Fruit fly (Drosophila melanogaster) whole organism: ENCODE measurements around the gene CG15258.

Experiments
- CG8478 ChIP-seq: fragments of >200 bp; optimal IDR thresholded peaks from 2 replicates; lab custom pipeline; 2018; ENCODE audit warnings: inconsistent platforms
- Dll ChIP-seq: fragments of >200 bp; optimal IDR thresholded peaks from 2 replicates; lab custom pipeline; 2017
- EcR ChIP-seq, 2 experiments: fragments of >200 bp; optimal IDR thresholded peaks; 2 replicates each; lab custom pipeline; 2017; ENCODE audit warnings: missing biosample characterization in 2 of 2, missing genetic modification characterization in 2 of 2, missing genetic modification reagents in 2 of 2
- pan ChIP-seq: fragments of >200 bp; optimal IDR thresholded peaks from 2 replicates; lab custom pipeline; 2017
- psq ChIP-seq: fragments of >200 bp; optimal IDR thresholded peaks from 2 replicates; lab custom pipeline; 2017
- usp ChIP-seq: fragments of >200 bp; optimal IDR thresholded peaks from 2 replicates; lab custom pipeline; 2017; ENCODE audit warnings: missing biosample characterization, missing genetic modification characterization, mixed read lengths

Gene CG15258

DNA sequence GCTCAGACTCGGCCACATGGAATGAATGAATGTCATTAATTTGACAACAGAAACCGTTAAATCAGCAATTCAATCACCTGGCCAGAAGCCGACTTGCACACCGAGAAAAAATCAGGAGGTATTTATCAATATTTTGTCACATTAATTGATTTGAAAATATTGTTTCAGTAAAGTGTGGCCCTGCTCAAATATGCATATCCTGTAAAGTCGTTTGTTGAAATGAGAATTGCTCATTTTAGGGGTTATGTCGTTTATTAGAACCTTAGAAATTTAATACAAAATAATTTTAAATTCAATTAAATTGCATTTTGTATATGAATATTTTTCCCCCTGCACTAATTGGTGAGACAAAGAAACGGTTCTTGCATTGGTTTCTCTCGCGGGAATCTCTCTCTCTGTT, 2.9 kb downstream of the CG15258 start:
- no peak for TF ChIP-seq psq
- no peak for TF ChIP-seq EcR (GFP tag; optimal IDR thresholded peaks at IDR 0.05; lab: Kevin White, UChicago)
- no peak for TF ChIP-seq Dll
- TF ChIP-seq pan (lab: Kevin White, UChicago): no peak
- no peak for TF ChIP-seq CG8478
- TF ChIP-seq usp (GFP tag; lab: Kevin White, UChicago): no peak

DNA sequence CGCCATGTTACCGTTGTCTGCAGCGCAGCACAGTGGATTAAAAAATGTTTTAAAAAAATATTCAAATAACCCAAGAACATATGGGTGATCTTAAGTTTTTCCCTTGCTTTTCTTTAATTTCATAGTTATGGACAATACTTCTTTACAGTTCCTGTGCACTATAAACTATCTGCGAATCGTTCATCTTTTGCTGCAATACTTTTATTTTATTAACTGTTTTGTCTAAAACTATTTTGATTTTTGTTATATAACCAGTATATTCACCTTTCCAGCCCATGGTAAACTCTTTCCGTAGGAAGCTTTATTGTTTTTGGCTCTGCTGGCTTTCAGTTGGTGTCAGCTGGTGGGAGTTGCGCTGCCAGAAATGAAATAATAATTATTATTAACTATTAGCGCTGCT, 10.5 kb downstream of the CG15258 start:
- TF ChIP-seq pan (lab: Kevin White, UChicago) (no peak), usp (GFP tag; lab: Kevin White, UChicago) (no peak), CG8478 (no peak), EcR (GFP tag; optimal IDR thresholded peaks at IDR 0.05; lab: Kevin White, UChicago) (no peak), psq (no peak), Dll (no peak)

DNA sequence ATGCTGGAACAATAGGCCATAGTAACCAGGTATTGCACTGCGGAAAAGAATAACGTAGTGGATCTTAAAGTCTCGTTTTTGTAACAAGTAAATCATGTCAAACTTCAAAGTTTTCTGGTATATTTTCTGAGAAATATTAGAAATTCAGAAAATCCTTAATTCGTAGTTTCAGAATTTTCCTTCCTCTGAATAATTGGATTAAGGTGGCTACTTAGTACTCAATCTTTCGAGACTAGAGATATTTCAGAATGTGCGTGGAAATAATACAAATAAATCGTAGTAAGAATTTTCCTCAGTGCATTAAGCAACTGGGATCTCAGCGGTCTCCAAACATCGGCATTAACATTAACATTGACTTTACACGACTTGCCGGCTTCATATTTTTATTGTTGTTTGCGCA, 12.2 kb downstream of the CG15258 start:
- TF ChIP-seq Dll (no peak), EcR (GFP tag; optimal IDR thresholded peaks at IDR 0.05; lab: Kevin White, UChicago) (no peak), pan (lab: Kevin White, UChicago) (no peak), usp (GFP tag; lab: Kevin White, UChicago) (no peak), psq (no peak), CG8478 (no peak)

DNA sequence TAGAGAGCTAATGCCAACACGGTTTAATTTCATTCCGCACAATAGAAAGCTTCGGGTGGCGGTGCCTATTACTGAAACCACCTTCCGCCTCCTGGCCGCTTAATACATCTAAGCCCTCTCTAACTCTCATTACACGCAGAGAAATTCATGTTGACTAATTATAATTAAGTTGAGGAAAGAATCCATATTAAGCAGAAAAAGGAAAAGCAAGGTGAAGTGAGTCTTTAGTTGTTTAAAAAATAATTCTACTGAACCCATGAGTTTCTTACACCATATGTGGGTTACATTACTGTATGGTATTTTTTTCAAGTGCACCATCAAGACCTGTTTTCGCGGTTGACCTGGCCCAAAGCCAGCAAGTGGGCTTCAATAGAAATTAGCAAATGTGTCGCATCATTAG, 16.1 kb downstream of the CG15258 start:
- TF ChIP-seq psq (no peak), pan (lab: Kevin White, UChicago) (no peak), usp (GFP tag; lab: Kevin White, UChicago) (no peak), CG8478 (no peak), Dll (no peak), EcR (GFP tag; optimal IDR thresholded peaks at IDR 0.05; lab: Kevin White, UChicago) (no peak)

DNA sequence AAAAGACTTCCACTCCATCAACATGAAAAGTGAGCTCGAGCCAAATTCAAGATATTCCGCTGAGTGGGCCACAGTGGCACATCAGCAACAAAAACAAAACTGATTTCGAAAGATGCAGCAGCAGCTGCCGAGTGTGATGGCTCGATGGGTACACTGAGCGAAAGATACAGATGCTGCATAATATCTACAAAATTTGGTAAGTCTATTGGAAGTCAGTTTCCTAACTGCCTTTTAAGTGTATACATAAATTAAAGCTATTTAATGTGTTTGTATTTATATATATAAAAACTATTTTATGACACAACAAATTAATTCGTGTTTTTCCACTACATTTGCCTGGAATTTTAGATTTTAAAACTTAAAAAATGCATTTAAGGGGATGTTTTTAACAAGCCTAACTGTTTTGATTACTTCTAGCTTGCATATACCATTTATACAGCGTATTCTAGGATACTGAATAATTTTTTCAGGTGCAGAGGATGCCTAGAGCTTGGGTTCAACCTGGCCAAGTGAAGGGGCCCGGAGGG, 18.0 kb downstream of the CG15258 start:
- TF ChIP-seq usp (GFP tag; lab: Kevin White, UChicago) (no peak), Dll (no peak), EcR (GFP tag; optimal IDR thresholded peaks at IDR 0.05; lab: Kevin White, UChicago) (no peak), pan (lab: Kevin White, UChicago) (no peak), psq (no peak), CG8478 (no peak)

DNA sequence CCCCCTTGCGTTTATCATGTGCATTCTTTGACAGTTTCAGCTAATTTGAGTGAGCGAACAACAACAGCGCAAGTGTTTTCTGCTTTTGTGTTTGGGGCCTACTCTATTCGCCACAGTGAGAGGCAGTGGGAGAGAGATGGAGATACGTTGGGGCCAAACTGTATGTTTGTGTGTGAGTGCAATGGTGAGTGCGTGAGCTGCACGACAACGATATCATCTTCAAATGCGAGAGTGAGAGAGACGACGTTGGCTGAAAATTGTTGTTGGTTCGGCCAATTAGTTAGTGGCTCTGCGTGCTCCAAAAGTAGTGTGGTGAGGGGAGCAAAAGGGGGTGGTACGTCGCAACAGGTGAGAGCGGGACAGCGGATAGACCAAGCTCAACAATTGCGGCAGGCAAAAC, 21.8 kb downstream of the CG15258 start:
- TF ChIP-seq EcR (GFP tag; optimal IDR thresholded peaks at IDR 0.05; lab: Kevin White, UChicago) (no peak), CG8478 (no peak), psq (no peak), pan (lab: Kevin White, UChicago) (no peak), Dll (no peak), usp (GFP tag; lab: Kevin White, UChicago) (no peak)

DNA sequence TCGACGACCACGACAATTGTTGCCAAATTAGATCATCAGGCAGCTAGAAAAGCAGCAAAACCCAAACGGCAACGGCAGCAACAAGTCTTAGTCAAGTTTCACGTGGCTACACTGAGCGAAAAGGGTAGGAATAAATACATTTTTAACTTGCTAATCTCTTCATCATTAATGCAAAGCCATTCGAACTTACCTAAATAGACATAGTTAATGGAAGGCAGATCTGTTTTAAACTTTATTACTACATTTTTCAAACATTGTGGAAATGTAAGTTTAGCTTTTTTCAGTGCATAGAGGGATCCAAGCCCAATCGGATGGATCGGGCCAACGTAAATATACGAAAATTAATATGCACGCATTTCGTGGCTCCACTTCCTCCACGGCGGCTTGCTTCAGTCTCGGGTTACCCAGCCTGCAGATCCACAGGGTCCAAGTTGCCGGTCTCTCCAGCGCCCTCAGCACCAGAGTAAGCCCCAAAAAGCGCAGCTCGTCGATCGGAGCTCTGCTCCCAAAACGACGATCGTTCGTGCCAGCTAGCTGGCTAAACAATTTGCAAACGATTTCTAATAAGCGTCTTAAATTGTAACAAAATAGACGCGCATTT, 24.1 kb downstream of the CG15258 start:
- no peak for TF ChIP-seq Dll
- no peak for TF ChIP-seq usp (GFP tag; lab: Kevin White, UChicago)
- no peak for TF ChIP-seq CG8478
- TF ChIP-seq EcR (GFP tag; optimal IDR thresholded peaks at IDR 0.05; lab: Kevin White, UChicago): no peak
- no peak for TF ChIP-seq pan (lab: Kevin White, UChicago)
- no peak for TF ChIP-seq psq

DNA sequence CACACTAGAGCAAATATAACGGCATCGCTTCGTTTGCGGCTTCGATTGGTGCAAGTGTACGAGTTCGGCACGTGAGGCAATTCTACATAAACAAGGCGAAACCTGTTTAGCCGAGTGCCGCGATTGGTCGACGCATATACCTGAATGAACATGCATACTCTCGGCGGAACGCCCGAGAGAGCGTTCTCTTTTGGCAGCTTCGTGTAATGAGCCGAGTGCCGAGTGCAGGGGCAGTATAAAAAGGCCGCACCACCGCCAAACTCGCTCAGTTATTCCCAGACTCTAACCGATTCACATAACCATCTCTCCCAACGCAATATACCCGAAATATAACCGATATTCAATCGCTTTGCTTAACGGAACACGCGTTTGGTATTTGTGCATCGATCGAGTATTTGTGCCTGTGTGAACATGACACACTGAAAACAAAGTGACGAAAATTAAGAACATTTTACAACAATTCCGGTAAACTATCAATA, 27.8 kb downstream of the CG15258 start, which contains the start of gene esg:
TSS of gene esg (plus strand) at position 265 of the 479 bp plus-strand sequence.
- TF ChIP-seq usp (GFP tag; lab: Kevin White, UChicago): no peak
- TF ChIP-seq Dll: peak; percentile 6

DNA sequence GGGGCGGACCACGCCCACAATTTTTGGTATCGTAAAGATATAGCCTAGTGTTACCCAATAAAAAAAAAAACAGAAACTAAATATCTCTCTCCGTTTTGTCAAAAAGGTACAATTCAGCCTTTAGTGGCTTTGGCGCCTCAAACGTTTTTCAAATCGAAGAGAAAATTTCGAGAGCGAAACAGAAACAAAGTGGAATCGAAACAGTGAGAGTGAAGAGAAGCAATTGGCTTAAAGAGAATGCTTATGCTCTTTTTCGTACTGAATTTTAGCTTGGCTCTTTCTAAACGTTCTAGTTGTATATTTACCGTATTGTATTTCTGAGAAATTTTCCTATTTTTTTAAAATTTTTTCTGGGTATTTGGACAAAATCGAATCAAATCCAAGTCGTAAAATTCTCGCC, 28.9 kb downstream of the CG15258 start:
- TF ChIP-seq psq (no peak), usp (GFP tag; lab: Kevin White, UChicago) (no peak), Dll (no peak), pan (lab: Kevin White, UChicago) (no peak), CG8478 (no peak), EcR (GFP tag; optimal IDR thresholded peaks at IDR 0.05; lab: Kevin White, UChicago) (no peak)

DNA sequence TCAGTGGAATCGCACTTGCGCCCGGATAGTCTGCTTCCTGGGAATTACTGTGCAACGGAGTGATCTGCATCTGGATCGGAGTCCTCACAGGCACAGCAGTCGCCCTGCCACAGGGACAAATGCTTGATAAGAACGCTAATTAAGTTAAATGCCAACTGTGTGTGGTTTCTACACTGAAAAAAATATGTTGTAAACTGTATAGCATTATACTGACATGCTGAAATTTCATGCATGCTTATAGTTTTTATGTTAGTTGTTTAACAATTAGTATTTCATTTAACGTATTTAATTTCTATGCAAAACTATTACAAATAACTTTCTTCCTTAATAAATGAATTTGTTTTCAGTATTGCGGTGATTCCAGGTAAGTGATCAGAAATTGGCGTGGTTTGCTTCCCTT, 30.1 kb downstream of the CG15258 start:
- TF ChIP-seq pan (lab: Kevin White, UChicago) (no peak), psq (no peak), usp (GFP tag; lab: Kevin White, UChicago) (no peak), EcR (GFP tag; optimal IDR thresholded peaks at IDR 0.05; lab: Kevin White, UChicago) (no peak), CG8478 (no peak), Dll (no peak)

DNA sequence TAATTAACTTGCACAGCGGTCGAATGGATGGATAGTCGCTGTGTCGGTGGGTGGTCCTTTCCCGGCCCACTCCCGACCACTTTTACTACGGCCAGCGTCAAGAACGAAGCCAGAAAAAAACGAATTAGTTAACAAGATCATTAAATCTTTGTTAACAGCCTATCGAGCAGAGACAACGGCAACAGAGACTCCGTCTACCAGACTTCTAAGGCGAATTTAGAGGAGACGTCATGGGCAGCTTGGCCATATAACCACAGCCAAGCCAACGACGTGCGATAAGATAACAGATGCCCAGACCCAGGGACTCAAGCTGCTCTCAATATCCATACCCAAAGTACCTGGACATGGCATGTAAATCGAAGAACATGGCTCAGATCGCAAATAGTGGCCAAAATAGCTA, 30.8 kb downstream of the CG15258 start:
- TF ChIP-seq CG8478 (no peak), pan (lab: Kevin White, UChicago) (no peak), EcR (GFP tag; optimal IDR thresholded peaks at IDR 0.05; lab: Kevin White, UChicago) (no peak), Dll (no peak), usp (GFP tag; lab: Kevin White, UChicago) (no peak), psq (no peak)

DNA sequence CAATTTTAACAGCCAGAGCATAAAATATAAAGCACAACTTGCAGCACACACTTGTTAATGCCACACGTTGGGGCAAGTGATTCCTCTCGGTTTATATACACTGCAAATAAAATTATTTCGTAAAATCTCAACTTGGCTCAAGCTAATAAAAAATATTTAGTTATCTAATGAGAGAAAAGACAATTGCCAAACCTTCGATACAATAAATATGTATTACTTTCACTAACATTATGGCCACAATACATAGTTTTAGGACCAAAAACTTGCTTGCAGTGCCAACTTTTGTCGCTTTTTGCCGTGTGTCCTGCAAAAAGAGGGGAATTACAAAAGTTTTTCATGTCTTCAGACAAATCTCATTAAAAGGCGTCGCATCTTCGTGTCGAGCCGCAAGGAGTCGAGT, 32.0 kb downstream of the CG15258 start:
- no peak for TF ChIP-seq EcR (GFP tag; optimal IDR thresholded peaks at IDR 0.05; lab: Kevin White, UChicago)
- no peak for TF ChIP-seq pan (lab: Kevin White, UChicago)
- no peak for TF ChIP-seq usp (GFP tag; lab: Kevin White, UChicago)
- TF ChIP-seq psq: no peak

DNA sequence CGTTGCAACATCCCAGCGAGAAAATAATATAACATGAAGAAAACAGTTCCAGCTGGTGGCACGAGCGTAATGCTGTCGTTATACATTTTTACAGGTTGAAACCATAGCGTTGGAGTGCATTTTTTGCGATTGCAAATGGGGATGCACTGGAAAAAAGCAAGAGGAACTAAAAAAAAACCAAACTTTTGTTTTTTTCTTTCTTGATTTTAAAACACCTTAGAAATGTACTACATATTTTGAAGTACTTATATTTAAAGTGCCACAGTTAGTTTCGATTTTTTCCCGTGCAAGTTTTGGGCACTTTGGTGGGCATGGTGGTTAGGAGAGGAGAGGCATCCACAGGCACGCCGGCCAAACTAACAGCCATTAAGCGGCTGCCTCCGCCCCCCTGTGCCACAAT, 33.4 kb downstream of the CG15258 start:
- TF ChIP-seq pan (lab: Kevin White, UChicago) (no peak), usp (GFP tag; lab: Kevin White, UChicago) (no peak), Dll (peak; percentile 28)
